Fruit fly (Drosophila melanogaster): ENCODE measurements around the gene CG5895.

The CG5895 gene

DNA sequence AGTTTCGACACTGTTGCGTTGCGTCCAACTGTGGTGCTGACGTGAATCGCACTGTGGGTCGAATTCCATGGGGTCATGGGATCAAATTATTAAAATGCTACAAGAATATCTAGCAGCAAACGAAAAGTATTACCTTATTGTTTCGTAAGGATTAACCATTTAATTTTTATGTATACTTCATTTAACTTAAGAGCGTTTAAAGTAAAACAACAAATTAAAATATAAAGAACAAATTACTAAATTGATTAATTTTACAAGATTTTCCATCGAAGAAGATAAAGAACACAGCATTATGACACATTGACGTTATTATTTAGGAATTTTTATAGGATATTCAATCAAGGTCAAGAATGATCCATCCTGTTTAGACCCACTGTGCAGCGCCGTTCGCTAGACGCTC is 18.8 kb downstream of the CG5895 start (continued):
- no peak for TF ChIP-seq CG10669 (GFP tag; optimal IDR thresholded peaks at IDR 0.05)
- peak; percentile 9 for TF ChIP-seq CG4318 (GFP tag; optimal IDR thresholded peaks at IDR 0.05)
- no peak for TF ChIP-seq dac (GFP tag; optimal IDR thresholded peaks at IDR 0.05)
- peak; percentile 6 for TF ChIP-seq Ets96B (tag; optimal IDR thresholded peaks at IDR 0.05)
- TF ChIP-seq Hr38 (GFP tag; optimal IDR thresholded peaks at IDR 0.05), result no peak
- TF ChIP-seq CG10631 (GFP tag; optimal IDR thresholded peaks at IDR 0.05), result no peak
- TF ChIP-seq Smox (GFP tag; optimal IDR thresholded peaks at IDR 0.05), result no peak
- TF ChIP-seq dsx (GFP tag; optimal IDR thresholded peaks at IDR 0.05; ENCODE audit: poor library complexity, severe bottlenecking), result no peak
- no peak for TF ChIP-seq CG6808 (GFP tag; optimal IDR thresholded peaks at IDR 0.05)
- TF ChIP-seq OdsH (GFP tag; optimal IDR thresholded peaks at IDR 0.05), result peak; percentile 40
- TF ChIP-seq ss (GFP tag; optimal IDR thresholded peaks at IDR 0.05), result no peak
- TF ChIP-seq CG32006 (GFP tag; optimal IDR thresholded peaks at IDR 0.05), result peak; percentile 66
- peak; percentile 24 for TF ChIP-seq Sox14 (GFP tag; optimal IDR thresholded peaks at IDR 0.05)
- TF ChIP-seq CG31627 (GFP tag; optimal IDR thresholded peaks at IDR 0.05), result peak; percentile 23
- peak; percentile 4 for TF ChIP-seq lz (GFP tag; optimal IDR thresholded peaks at IDR 0.05)
- no peak for TF ChIP-seq Blimp-1 (GFP tag; optimal IDR thresholded peaks at IDR 0.05)
- no peak; the same call in 1 of the 2 replicates for TF ChIP-seq Gug (GFP tag; IDR thresholded peaks at IDR 0.05)
- TF ChIP-seq eg (GFP tag; IDR thresholded peaks at IDR 0.05), result 0 out of 3 replicates have a peak, but pooled peaks have one; percentile 48
- TF ChIP-seq Eip93F (GFP tag; optimal IDR thresholded peaks at IDR 0.05), result no peak
- no peak for TF ChIP-seq CG6163 (GFP tag; IDR thresholded peaks at IDR 0.05)
- no peak for TF ChIP-seq CG3032 (tag; optimal IDR thresholded peaks at IDR 0.05)
- no peak for TF ChIP-seq CG6792 (GFP tag; optimal IDR thresholded peaks at IDR 0.05)
- TF ChIP-seq CG6276 (GFP tag; optimal IDR thresholded peaks at IDR 0.05), result peak; percentile 42
- peak; percentile 16 for TF ChIP-seq Hr39 (GFP tag; optimal IDR thresholded peaks at IDR 0.05)
- peak; percentile 71 for TF ChIP-seq Eip78C (GFP tag)
- TF ChIP-seq fd85E (GFP tag; optimal IDR thresholded peaks at IDR 0.05), result no peak
- TF ChIP-seq CG9139 (GFP tag; optimal IDR thresholded peaks at IDR 0.05), result no peak
- TF ChIP-seq achi (GFP tag; optimal IDR thresholded peaks at IDR 0.05), result peak; percentile 40
- TF ChIP-seq CG15336 (GFP tag; IDR thresholded peaks at IDR 0.05), result peak; percentile 71
- TF ChIP-seq Eip75B (GFP tag; optimal IDR thresholded peaks at IDR 0.05), result no peak
- TF ChIP-seq salr (GFP tag; optimal IDR thresholded peaks at IDR 0.05), result no peak
- TF ChIP-seq Lpt (GFP tag; optimal IDR thresholded peaks at IDR 0.05), result peak; percentile 1
- no peak for TF ChIP-seq Ets21C (GFP tag; optimal IDR thresholded peaks at IDR 0.05)

DNA sequence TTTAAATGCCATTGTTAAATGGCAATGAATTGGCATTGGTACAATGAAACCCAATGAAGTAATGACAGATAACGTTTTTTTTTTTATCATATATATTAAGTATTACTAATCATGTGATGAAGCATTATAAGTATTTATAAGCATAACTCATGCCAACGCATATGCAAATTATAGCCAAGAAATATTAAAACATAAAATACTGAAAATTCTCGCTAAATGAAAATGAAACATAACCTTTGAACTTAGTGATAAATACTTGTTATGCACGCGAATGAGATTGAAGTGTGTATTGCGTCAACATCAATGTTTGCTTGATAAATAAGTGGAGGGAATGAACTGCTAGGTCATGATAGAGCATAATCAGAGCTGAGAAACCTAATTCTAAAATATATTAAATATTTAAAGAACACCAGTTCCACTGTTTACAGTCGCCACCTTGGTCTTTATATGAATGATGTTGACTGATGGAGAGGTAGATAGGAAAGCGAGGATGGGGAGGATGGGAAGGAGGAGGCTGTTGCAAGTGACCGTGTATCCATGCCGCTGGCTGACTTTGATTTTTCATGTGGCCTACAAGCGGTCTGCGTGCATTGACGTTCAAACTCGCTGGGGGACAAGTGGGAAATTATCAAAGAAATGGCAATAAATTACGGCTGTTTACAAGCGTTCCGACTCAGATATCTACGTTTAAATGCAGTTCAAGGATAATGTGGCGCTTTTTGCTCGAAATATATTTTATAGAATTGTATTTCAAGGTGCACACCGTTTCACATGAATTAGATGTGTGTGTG is 21.0 kb downstream of the CG5895 start:
- no peak for TF ChIP-seq fd59A (GFP tag; optimal IDR thresholded peaks at IDR 0.05)
- TF ChIP-seq ss (GFP tag; optimal IDR thresholded peaks at IDR 0.05), result no peak
- TF ChIP-seq salr (GFP tag; optimal IDR thresholded peaks at IDR 0.05), result peak in 1 of 2 experiments; percentile 17
- peak; percentile 12 for TF ChIP-seq CG32006 (GFP tag; optimal IDR thresholded peaks at IDR 0.05)
- peak; percentile 62 for TF ChIP-seq fkh (GFP tag; optimal IDR thresholded peaks at IDR 0.05)
- TF ChIP-seq svp (GFP tag), result peak; percentile 61
- TF ChIP-seq dac (GFP tag; optimal IDR thresholded peaks at IDR 0.05), result no peak
- TF ChIP-seq CG8319 (GFP tag; optimal IDR thresholded peaks at IDR 0.05), result no peak
- peak; percentile 54 for TF ChIP-seq Eip78C (GFP tag)
- peak; percentile 23 for TF ChIP-seq CG6276 (GFP tag; optimal IDR thresholded peaks at IDR 0.05)
- TF ChIP-seq Met (GFP tag; optimal IDR thresholded peaks at IDR 0.05), result no peak
- no peak for TF ChIP-seq Lpt (GFP tag; optimal IDR thresholded peaks at IDR 0.05)
- no peak for TF ChIP-seq CG6854 (GFP tag; optimal IDR thresholded peaks at IDR 0.05)
- no peak for TF ChIP-seq Sox102F (GFP tag; optimal IDR thresholded peaks at IDR 0.05)
- no peak for TF ChIP-seq CG6163 (GFP tag; IDR thresholded peaks at IDR 0.05)
- peak; percentile 28 for TF ChIP-seq net (GFP tag; optimal IDR thresholded peaks at IDR 0.05)
